Worm (Caenorhabditis elegans): Measurements from ENCODE around the gene csp-2.

Gene csp-2

ce11 chrIV:6321667-6322066, 14.1 kb downstream of the csp-2 start, which contains the start of gene Y73B6BL.29 (continued):
- peak; percentile 96 for TF ChIP-seq ceh-27 (GFP tag; optimal IDR thresholded peaks at IDR 0.05)
- peak; percentile 74 for TF ChIP-seq snpc-1.1 (tag; optimal IDR thresholded peaks at IDR 0.05; ENCODE audit: insufficient read depth)
- TF ChIP-seq bed-2 (GFP tag; IDR thresholded peaks at IDR 0.05), result peak; percentile 88
- peak; percentile 23 to 80 for TF ChIP-seq let-607 (tag; optimal IDR thresholded peaks at IDR 0.05)
- TF ChIP-seq mes-4 (tag; optimal IDR thresholded peaks at IDR 0.05), result no peak
- TF ChIP-seq akir-1 (GFP tag; optimal IDR thresholded peaks at IDR 0.05), result peak; percentile 80
- TF ChIP-seq C17E4.6 (GFP tag; IDR thresholded peaks at IDR 0.05), result no peak
- TF ChIP-seq ztf-22 (GFP tag; optimal IDR thresholded peaks at IDR 0.05), result no peak
- 0 out of 2 replicates have a peak, but pooled peaks have one; percentile 35 for TF ChIP-seq B0336.3 (GFP tag; IDR thresholded peaks at IDR 0.05)
- no peak for TF ChIP-seq nhr-90 (tag; optimal IDR thresholded peaks at IDR 0.05)
- TF ChIP-seq ztf-25 (GFP tag; IDR thresholded peaks at IDR 0.05), result peak; percentile 78
- TF ChIP-seq lsy-27 (tag; optimal IDR thresholded peaks at IDR 0.05; ENCODE audit: borderline replicate concordance, insufficient read depth), result no peak
- TF ChIP-seq egrh-3 (GFP tag; IDR thresholded peaks at IDR 0.05), result no peak
- TF ChIP-seq dox-1 (GFP tag; IDR thresholded peaks at IDR 0.05), result peak; percentile 78
- TF ChIP-seq K11D2.4 (GFP tag; IDR thresholded peaks at IDR 0.05), result peak; percentile 55; the same call in 1 of the 2 replicates
- peak; percentile 35 for TF ChIP-seq somi-1 (GFP tag; optimal IDR thresholded peaks at IDR 0.05)
- TF ChIP-seq nfya-2 (GFP tag; IDR thresholded peaks at IDR 0.05), result no peak
- TF ChIP-seq ceh-58 (GFP tag; IDR thresholded peaks at IDR 0.05), result no peak
- no peak for TF ChIP-seq tbx-9 (tag; optimal IDR thresholded peaks at IDR 0.05; ENCODE audit: borderline replicate concordance)
- TF ChIP-seq F57C9.4 (tag; optimal IDR thresholded peaks at IDR 0.05), result no peak
- peak; percentile 40 for TF ChIP-seq F22D6.2 (tag; optimal IDR thresholded peaks at IDR 0.05)
- TF ChIP-seq ceh-91 (GFP tag; IDR thresholded peaks at IDR 0.05), result peak; percentile 64; the same call in 1 of the 2 replicates
- no peak for TF ChIP-seq F37B4.10 (GFP tag; IDR thresholded peaks at IDR 0.05)
- no peak for TF ChIP-seq Y79H2A.3 (GFP tag; conservative IDR thresholded peaks at IDR 0.05)
- no peak for TF ChIP-seq unc-62 (GFP tag; optimal IDR thresholded peaks at IDR 0.05)
- TF ChIP-seq snpc-3.4 (tag; optimal IDR thresholded peaks at IDR 0.05), result peak; percentile 5
- TF ChIP-seq T26A5.8 (tag; optimal IDR thresholded peaks at IDR 0.05), result no peak
- TF ChIP-seq lir-1 (GFP tag; conservative IDR thresholded peaks at IDR 0.05), result peak; percentile 90
- peak; percentile 61 for TF ChIP-seq F52B5.7 (tag; optimal IDR thresholded peaks at IDR 0.05)
- peak; percentile 92 for TF ChIP-seq hmg-1.2 (GFP tag; IDR thresholded peaks at IDR 0.05)
- peak in 2 of 3 experiments; percentile 69 to 95 for TF ChIP-seq lin-35 (GFP tag; optimal IDR thresholded peaks at IDR 0.05)
- TF ChIP-seq Y56A3A.18 (GFP tag; IDR thresholded peaks at IDR 0.05), result no peak
- TF ChIP-seq nhr-120 (GFP tag; IDR thresholded peaks at IDR 0.05), result no peak
- TF ChIP-seq let-526 (GFP tag; IDR thresholded peaks at IDR 0.05), result no peak
- TF ChIP-seq F33H1.4 (GFP tag; IDR thresholded peaks at IDR 0.05), result peak; percentile 77
- peak; percentile 74 for TF ChIP-seq snpc-4 (GFP tag; optimal IDR thresholded peaks at IDR 0.05)
- TF ChIP-seq snpc-4 (tag; optimal IDR thresholded peaks at IDR 0.05), result peak; percentile 54 to 87 (median 78)
- TF ChIP-seq ztf-3 (GFP tag; optimal IDR thresholded peaks at IDR 0.05), result no peak
- TF ChIP-seq madf-3 (GFP tag; IDR thresholded peaks at IDR 0.05), result peak; percentile 82
- TF ChIP-seq efl-1 (GFP tag; optimal IDR thresholded peaks at IDR 0.05), result peak; percentile 74
- no peak for TF ChIP-seq ceh-79 (tag; optimal IDR thresholded peaks at IDR 0.05)
- TF ChIP-seq C06A6.2 (GFP tag; conservative IDR thresholded peaks at IDR 0.05), result no peak
- peak; percentile 61 for TF ChIP-seq F10E7.11 (tag; optimal IDR thresholded peaks at IDR 0.05)
- peak; percentile 46 for TF ChIP-seq cebp-1 (GFP tag; IDR thresholded peaks at IDR 0.05)
- peak; percentile 84 for TF ChIP-seq cebp-1 (tag; optimal IDR thresholded peaks at IDR 0.05)
- 0 out of 2 replicates have a peak, but pooled peaks have one; percentile 63 for TF ChIP-seq bed-1 (GFP tag; IDR thresholded peaks at IDR 0.05)
- TF ChIP-seq ets-4 (GFP tag; optimal IDR thresholded peaks at IDR 0.05), result no peak
- TF ChIP-seq hsf-1 (GFP tag; IDR thresholded peaks at IDR 0.05), result 0 out of 2 replicates have a peak, but pooled peaks have one; percentile 13
- no peak for TF ChIP-seq sdz-38 (tag; optimal IDR thresholded peaks at IDR 0.05)
